Worm (Caenorhabditis elegans): ENCODE results near the gene F56B3.11.

Gene F56B3.11

ce11 chrIV:842630-843029 is 46.3 kb upstream of the F56B3.11 start (continued):
- TF ChIP-seq ztf-11 (tag; optimal IDR thresholded peaks at IDR 0.05) (peak in 1 of 2 experiments; percentile 38), egl-27 (tag; optimal IDR thresholded peaks at IDR 0.05) (no peak), mep-1 (tag; optimal IDR thresholded peaks at IDR 0.05) (peak; percentile 58), efl-1 (optimal IDR thresholded peaks at IDR 0.05) (peak; percentile 52 to 53), efl-1 (GFP tag; optimal IDR thresholded peaks at IDR 0.05 in 1 of 2) (peak; percentile 46 to 94), ztf-4 (tag; optimal IDR thresholded peaks at IDR 0.05) (no peak), fkh-10 (GFP tag; optimal IDR thresholded peaks at IDR 0.05) (no peak)

DNA sequence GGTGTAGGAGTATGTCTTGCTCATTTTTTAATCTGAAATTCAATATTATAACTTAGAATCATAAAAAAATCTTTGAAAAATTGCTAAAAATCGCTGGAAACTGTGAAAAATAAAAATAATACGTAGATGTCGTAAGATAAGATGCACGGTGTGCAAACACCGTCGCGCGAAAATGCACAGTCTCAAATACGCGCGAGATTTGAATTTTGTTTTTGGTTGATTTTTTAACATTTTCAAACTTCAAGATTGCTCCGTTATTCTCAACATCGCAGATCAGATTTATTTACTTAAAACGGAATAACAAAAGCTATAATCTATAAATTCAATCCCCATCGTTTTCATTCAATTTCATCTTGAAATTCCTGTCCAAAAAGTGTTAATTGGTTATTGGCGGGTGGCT is 45.7 kb upstream of the F56B3.11 start, which contains the start of gene Y55F3BR.6:
TSS of gene Y55F3BR.6 (minus strand) at position 32 of the 400 bp plus-strand sequence.
- TF ChIP-seq hlh-17 (GFP tag; optimal IDR thresholded peaks at IDR 0.05; ENCODE audit: borderline replicate concordance), result no peak
- TF ChIP-seq F16B12.6 (tag; optimal IDR thresholded peaks at IDR 0.05), result peak; percentile 58
- TF ChIP-seq snpc-4 (tag; optimal IDR thresholded peaks at IDR 0.05), result no peak
- TF ChIP-seq sup-37 (GFP tag; optimal IDR thresholded peaks at IDR 0.05), result no peak
- peak; percentile 27 to 71 (median 57) for TF ChIP-seq dpl-1 (GFP tag; optimal IDR thresholded peaks at IDR 0.05)
- TF ChIP-seq mep-1 (tag; optimal IDR thresholded peaks at IDR 0.05), result no peak
- TF ChIP-seq lin-35 (GFP tag; optimal IDR thresholded peaks at IDR 0.05), result peak; percentile 29 to 70
- peak; percentile 65 to 97 for TF ChIP-seq efl-1 (optimal IDR thresholded peaks at IDR 0.05)
- peak; percentile 82 to 93 for TF ChIP-seq efl-1 (GFP tag; optimal IDR thresholded peaks at IDR 0.05 in 1 of 2)

- no peak for TF ChIP-seq aha-1 (tag; optimal IDR thresholded peaks at IDR 0.05)
- TF ChIP-seq snu-23 (GFP tag; optimal IDR thresholded peaks at IDR 0.05), result no peak
- peak; percentile 29 for TF ChIP-seq mep-1 (tag; optimal IDR thresholded peaks at IDR 0.05)
- TF ChIP-seq dpl-1 (GFP tag; optimal IDR thresholded peaks at IDR 0.05), result peak in 1 of 3 experiments; percentile 6
- TF ChIP-seq lsy-2 (tag; optimal IDR thresholded peaks at IDR 0.05), result peak in 1 of 2 experiments; percentile 7
- TF ChIP-seq blmp-1 (tag; optimal IDR thresholded peaks at IDR 0.05), result peak; percentile 99
Measured at ce11 chrIV:833517-833916, 37.1 kb upstream of the F56B3.11 start.

DNA sequence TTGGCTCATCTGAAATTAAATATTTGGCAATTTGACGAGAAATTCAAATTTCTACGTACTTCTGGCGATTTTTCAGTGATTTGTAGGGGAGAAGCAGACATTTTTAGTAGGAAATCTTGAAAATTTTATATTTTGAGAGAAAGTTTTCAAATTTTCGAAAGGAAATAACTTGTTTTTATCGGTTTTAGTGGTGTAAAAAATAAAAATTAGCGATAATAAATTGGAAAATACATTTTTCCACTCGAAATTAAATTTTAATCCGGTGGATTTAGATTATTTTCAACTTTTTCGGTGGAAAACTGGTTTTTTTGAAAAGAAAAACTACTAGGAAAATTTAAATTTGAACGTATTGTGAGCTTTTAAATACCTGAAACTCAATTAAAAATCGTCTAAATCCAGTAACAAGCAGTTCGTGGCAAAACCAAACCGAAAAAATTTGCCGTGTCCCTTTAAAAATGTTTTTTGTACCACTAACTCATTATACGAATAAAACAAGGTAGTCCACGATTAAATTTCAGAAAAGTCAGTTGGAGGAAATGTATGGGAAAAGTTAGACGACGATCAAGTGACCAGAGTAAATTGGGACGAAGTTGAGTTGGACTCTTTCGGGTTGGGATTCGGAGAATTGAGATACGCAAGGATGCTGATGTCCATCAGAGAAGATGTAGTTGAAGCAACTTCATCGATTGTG is 35.6 kb upstream of the F56B3.11 start, which contains the start of the genes madf-1 and Y55F3BR.10:
TSS of gene madf-1 (minus strand) at position 101 of the 691 bp plus-strand sequence.
TSS of gene Y55F3BR.10 (plus strand) at position 641 of the 691 bp plus-strand sequence.
- no peak for TF ChIP-seq aha-1 (tag; optimal IDR thresholded peaks at IDR 0.05)
- no peak for TF ChIP-seq sox-4 (tag; optimal IDR thresholded peaks at IDR 0.05)
- TF ChIP-seq pqm-1 (tag; optimal IDR thresholded peaks at IDR 0.05), result no peak
- no peak for TF ChIP-seq rnt-1 (tag; optimal IDR thresholded peaks at IDR 0.05)
- no peak for TF ChIP-seq ets-5 (GFP tag; IDR thresholded peaks at IDR 0.05)
- no peak for TF ChIP-seq blmp-1 (tag; optimal IDR thresholded peaks at IDR 0.05)
- no peak for TF ChIP-seq nhr-47 (tag; optimal IDR thresholded peaks at IDR 0.05)
- no peak for TF ChIP-seq dsc-1 (tag; optimal IDR thresholded peaks at IDR 0.05)
- TF ChIP-seq jun-1 (tag; optimal IDR thresholded peaks at IDR 0.05), result no peak
- no peak for TF ChIP-seq nhr-84 (tag; optimal IDR thresholded peaks at IDR 0.05)
- TF ChIP-seq nhr-71 (tag; optimal IDR thresholded peaks at IDR 0.05), result no peak

- TF ChIP-seq efl-1 (optimal IDR thresholded peaks at IDR 0.05), result no peak
- TF ChIP-seq efl-1 (GFP tag; optimal IDR thresholded peaks at IDR 0.05 in 1 of 2), result peak in 1 of 2 experiments; percentile 54
- TF ChIP-seq ceh-82 (tag; optimal IDR thresholded peaks at IDR 0.05), result no peak
Measured at ce11 chrIV:830262-830960, 34.0 kb upstream of the F56B3.11 start.

- no peak for TF ChIP-seq egl-27 (tag; optimal IDR thresholded peaks at IDR 0.05)
- TF ChIP-seq nhr-20 (tag; optimal IDR thresholded peaks at IDR 0.05), result no peak
Measured at ce11 chrIV:829691-830090, 33.3 kb upstream of the F56B3.11 start.
